Fruit fly (Drosophila melanogaster) Kc167 (cell line): ENCODE data around the gene CG4218.

Experiments used
- Myc ChIP-seq: fragments of >200 bp; optimal IDR thresholded peaks from 2 replicates; lab custom pipeline; 2017; ENCODE audit warnings: missing external identifiers
- Sin3A ChIP-seq: fragments of >200 bp; optimal IDR thresholded peaks from 2 replicates; lab custom pipeline; 2018; ENCODE audit warnings: missing external identifiers
- h ChIP-seq: fragments of >200 bp; optimal IDR thresholded peaks from 3 replicates; lab custom pipeline; 2018; ENCODE audit warnings: missing external identifiers
- psq ChIP-seq: fragments of >200 bp; optimal IDR thresholded peaks from 2 replicates; lab custom pipeline; 2017; ENCODE audit warnings: missing external identifiers
- ttk ChIP-seq: sonication (Bioruptor generic); optimal IDR thresholded peaks from 2 replicates; lab custom pipeline; 2017; ENCODE audit warnings: missing external identifiers

DNA sequence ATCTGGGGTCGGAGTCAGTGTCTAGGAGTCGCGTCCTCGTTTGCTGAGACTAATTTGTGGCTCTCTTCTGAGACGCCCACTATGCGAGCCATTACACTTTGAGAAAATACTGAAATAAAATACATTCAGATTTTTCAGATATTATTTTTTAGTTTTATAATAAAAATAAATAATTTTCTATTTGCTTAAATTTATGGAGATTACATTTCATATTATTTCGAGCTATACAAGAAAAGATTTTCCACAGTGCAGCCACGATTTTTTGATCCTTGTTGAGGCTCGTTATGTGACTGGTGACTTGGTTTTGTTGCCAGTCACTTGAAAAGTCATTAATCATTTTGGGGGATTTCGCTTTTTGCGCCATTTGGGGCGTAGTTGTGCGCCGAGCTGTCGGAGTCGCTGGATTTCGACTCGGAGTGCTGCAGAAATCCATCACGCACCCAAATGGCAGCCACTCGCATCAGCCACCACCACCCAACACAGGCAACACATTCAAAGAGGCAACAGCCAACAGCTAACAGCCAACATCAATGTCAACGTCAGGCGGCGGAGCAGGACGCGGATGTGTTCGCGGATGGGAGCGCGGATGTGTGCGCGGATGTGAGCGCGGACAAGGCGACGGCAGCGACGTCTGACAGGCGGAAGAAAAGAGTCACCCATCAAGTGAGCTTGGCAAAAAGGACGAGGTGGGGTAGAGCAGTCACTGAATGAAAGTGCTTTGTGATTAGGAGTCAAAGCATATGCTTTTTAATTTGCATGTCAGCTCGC lies 38.0 kb upstream of the CG4218 start:
- TF ChIP-seq h: no peak
- no peak for TF ChIP-seq psq (lab: Kevin White, UChicago)
- TF ChIP-seq Sin3A (lab: Kevin White, UChicago): no peak
- TF ChIP-seq Myc (lab: Kevin White, UChicago): no peak
- no peak for TF ChIP-seq ttk
